Fruit fly (Drosophila melanogaster): Measurements from ENCODE around the gene RluA-2.

Gene RluA-2

DNA sequence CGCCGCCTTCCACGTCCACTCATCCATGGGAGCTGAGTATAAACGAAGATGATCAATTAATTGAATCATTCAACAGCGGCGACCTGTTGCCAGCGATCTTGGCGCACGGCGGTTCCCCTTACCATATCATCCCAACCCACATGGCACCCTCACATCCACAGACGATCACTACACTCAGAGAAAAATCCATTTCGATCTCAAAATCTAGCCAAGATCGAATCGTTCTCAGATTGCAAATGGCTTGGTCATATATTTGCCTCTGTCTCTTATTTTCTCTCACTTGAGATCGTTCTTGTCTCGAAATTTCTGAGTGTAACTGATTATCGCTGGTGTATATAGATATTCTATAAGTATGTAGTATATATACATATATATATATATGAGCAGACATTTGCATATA lies 8.5 kb upstream of the RluA-2 start (continued):
- peak; percentile 27 for TF ChIP-seq fd59A (GFP tag; optimal IDR thresholded peaks at IDR 0.05)
- TF ChIP-seq Eip93F (GFP tag; optimal IDR thresholded peaks at IDR 0.05) = no peak
- TF ChIP-seq cyc (GFP tag; optimal IDR thresholded peaks at IDR 0.05) = peak; percentile 38
- peak; percentile 60 for TF ChIP-seq CG3032 (tag; optimal IDR thresholded peaks at IDR 0.05)
- TF ChIP-seq fkh (GFP tag; optimal IDR thresholded peaks at IDR 0.05) = no peak
- TF ChIP-seq lz (GFP tag; optimal IDR thresholded peaks at IDR 0.05) = peak; percentile 7
- TF ChIP-seq Ets96B (tag; optimal IDR thresholded peaks at IDR 0.05) = peak; percentile 69
- TF ChIP-seq CG11902 (GFP tag; optimal IDR thresholded peaks at IDR 0.05) = peak; percentile 34
- TF ChIP-seq CG4318 (GFP tag; optimal IDR thresholded peaks at IDR 0.05) = peak; percentile 19
- TF ChIP-seq CG6854 (GFP tag; optimal IDR thresholded peaks at IDR 0.05) = no peak
- TF ChIP-seq achi (GFP tag; optimal IDR thresholded peaks at IDR 0.05) = peak; percentile 54
- TF ChIP-seq Gug (GFP tag; IDR thresholded peaks at IDR 0.05) = no peak
- TF ChIP-seq CG15336 (GFP tag; IDR thresholded peaks at IDR 0.05) = no peak; the same call in 1 of the 2 replicates
- TF ChIP-seq Sox14 (GFP tag; optimal IDR thresholded peaks at IDR 0.05) = peak; percentile 30
- peak in 1 of 2 experiments; percentile 30 for TF ChIP-seq salr (GFP tag; optimal IDR thresholded peaks at IDR 0.05)
- peak; percentile 17 for TF ChIP-seq topi (GFP tag; optimal IDR thresholded peaks at IDR 0.05)
- no peak for TF ChIP-seq ss (GFP tag; optimal IDR thresholded peaks at IDR 0.05)
- peak; percentile 52 for TF ChIP-seq acj6 (GFP tag; optimal IDR thresholded peaks at IDR 0.05)
- TF ChIP-seq CG6276 (GFP tag; optimal IDR thresholded peaks at IDR 0.05) = peak; percentile 10
- peak; percentile 24 for TF ChIP-seq esn (GFP tag; optimal IDR thresholded peaks at IDR 0.05)
- peak; percentile 5 for TF ChIP-seq Eip75B (GFP tag; optimal IDR thresholded peaks at IDR 0.05)

DNA sequence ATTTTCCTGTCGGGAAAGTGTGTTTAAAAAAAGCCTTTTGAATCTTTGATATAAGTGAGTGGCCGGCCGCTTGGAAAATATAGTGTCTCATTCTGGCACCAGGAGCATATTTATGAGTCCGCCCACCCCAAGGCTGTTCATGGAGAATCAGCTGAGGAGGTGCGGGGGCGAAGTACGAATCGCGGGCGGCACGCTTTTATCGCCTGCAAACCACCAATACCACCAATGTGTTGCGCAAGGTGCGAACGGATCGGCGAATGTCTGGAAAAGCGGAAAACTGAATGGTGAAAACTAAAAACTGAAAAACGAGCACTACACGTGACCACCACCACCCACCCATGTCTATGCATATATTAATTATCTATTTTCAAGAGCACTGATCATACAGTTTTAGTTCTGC lies 7.9 kb upstream of the RluA-2 start:
- TF ChIP-seq Eip93F (GFP tag; optimal IDR thresholded peaks at IDR 0.05) (no peak), Hr38 (GFP tag; optimal IDR thresholded peaks at IDR 0.05) (no peak), pdm3 (GFP tag; optimal IDR thresholded peaks at IDR 0.05) (no peak), Ets96B (tag; optimal IDR thresholded peaks at IDR 0.05) (no peak)

DNA sequence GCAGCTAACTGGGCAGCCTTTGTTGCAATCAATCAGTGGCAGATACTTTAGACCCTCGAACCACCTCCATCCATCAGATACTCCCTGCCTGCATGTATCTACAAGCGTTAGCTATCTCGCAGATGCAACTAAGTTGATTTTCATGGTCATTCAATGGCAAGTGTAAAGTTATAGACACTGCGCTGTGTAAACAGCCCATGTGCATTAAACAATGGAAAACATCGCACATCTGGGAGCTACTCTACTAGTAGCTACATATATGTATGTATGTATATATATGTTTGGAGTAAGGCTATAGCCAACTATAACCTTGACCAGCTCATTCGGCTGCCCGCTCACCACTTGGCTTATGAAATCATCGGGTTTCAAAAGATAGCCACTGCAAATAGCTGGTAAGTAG lies 6.7 kb upstream of the RluA-2 start:
- TF ChIP-seq achi (GFP tag; optimal IDR thresholded peaks at IDR 0.05) (no peak), dsx (GFP tag; optimal IDR thresholded peaks at IDR 0.05; ENCODE audit: poor library complexity, severe bottlenecking) (peak; percentile 36), eg (GFP tag; IDR thresholded peaks at IDR 0.05) (no peak), CG11762 (GFP tag; optimal IDR thresholded peaks at IDR 0.05; ENCODE audit: insufficient read depth) (no peak), CG8119 (GFP tag; IDR thresholded peaks at IDR 0.05) (no peak), Ets21C (GFP tag; optimal IDR thresholded peaks at IDR 0.05) (no peak), fd59A (GFP tag; optimal IDR thresholded peaks at IDR 0.05) (no peak), Gug (GFP tag; IDR thresholded peaks at IDR 0.05) (no peak), fd85E (GFP tag; optimal IDR thresholded peaks at IDR 0.05) (no peak), Eip78C (GFP tag) (peak; percentile 16), Sox15 (GFP tag; optimal IDR thresholded peaks at IDR 0.05) (no peak), Smox (GFP tag; optimal IDR thresholded peaks at IDR 0.05) (no peak), CG6276 (GFP tag; optimal IDR thresholded peaks at IDR 0.05) (no peak), CG8632 (GFP tag; optimal IDR thresholded peaks at IDR 0.05) (no peak), CG3919 (GFP tag; optimal IDR thresholded peaks at IDR 0.05) (no peak)

DNA sequence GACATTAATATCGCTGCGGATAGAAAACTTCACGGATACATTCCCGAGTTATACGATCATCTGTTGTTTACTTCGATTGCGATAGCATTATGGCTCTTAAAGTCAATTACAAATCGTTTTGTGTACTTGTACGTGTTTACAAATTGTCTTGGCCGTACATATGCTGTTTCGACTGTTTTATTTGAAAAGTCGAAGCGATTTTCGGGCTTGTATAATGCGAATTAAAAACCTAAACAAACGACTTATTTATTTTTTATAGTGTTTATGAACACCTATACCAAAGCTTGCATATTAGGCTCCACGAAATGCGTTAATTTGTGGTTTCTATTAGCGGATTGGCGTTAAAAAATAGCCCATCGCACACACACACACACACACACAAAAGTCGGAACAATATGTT lies 4.6 kb upstream of the RluA-2 start:
- TF ChIP-seq Gug (GFP tag; IDR thresholded peaks at IDR 0.05) (no peak), fkh (GFP tag; optimal IDR thresholded peaks at IDR 0.05) (peak; percentile 69)

DNA sequence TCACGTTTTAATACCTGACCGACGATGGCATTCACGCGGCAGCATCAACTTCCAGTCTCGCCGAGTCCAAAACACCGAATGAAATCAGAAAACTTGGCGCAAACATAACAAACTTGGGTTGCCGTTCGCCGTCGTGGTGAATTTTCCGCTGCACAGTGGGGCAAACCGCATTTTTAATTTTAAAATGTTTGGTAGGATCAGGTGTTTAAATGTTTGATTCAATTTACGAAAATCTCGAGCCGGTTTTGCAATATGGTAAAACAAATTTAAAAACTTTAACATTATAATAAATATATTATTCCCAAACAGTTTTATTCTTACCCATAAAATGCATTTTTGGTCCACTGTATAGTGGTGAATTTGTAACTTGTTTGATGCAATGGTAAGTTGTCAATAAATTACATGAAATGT lies 2.6 kb upstream of the RluA-2 start, which contains the start of gene RluA-1:
RluA-1 (minus strand) TSS at position 82 of the 411 bp plus-strand sequence.
- TF ChIP-seq CG34406 (GFP tag; optimal IDR thresholded peaks at IDR 0.05) = peak; percentile 96
- peak; percentile 93 to 96 for TF ChIP-seq ss (GFP tag; optimal IDR thresholded peaks at IDR 0.05)
- peak; percentile 97 for TF ChIP-seq CG4318 (GFP tag; optimal IDR thresholded peaks at IDR 0.05)
- peak; percentile 93 for TF ChIP-seq Smox (GFP tag; optimal IDR thresholded peaks at IDR 0.05)
- TF ChIP-seq Ets21C (GFP tag; optimal IDR thresholded peaks at IDR 0.05) = peak; percentile 83
- TF ChIP-seq CG11294 (GFP tag; IDR thresholded peaks at IDR 0.05) = peak; percentile 98
- TF ChIP-seq CG15336 (GFP tag; IDR thresholded peaks at IDR 0.05) = peak; percentile 99
- peak; percentile 96 for TF ChIP-seq CG1621 (tag; optimal IDR thresholded peaks at IDR 0.05)
- TF ChIP-seq Sox14 (GFP tag; optimal IDR thresholded peaks at IDR 0.05) = peak; percentile 94
- TF ChIP-seq CG8319 (GFP tag; optimal IDR thresholded peaks at IDR 0.05) = peak; percentile 95
- peak; percentile 98 for TF ChIP-seq CG10631 (GFP tag; optimal IDR thresholded peaks at IDR 0.05)
- peak; percentile 99 for TF ChIP-seq eg (GFP tag; IDR thresholded peaks at IDR 0.05)
- TF ChIP-seq CG6163 (GFP tag; IDR thresholded peaks at IDR 0.05) = peak; percentile 95
- peak; percentile 94 for TF ChIP-seq CG7368 (GFP tag; optimal IDR thresholded peaks at IDR 0.05)
- peak; percentile 33 for TF ChIP-seq Hr38 (GFP tag; optimal IDR thresholded peaks at IDR 0.05)
- TF ChIP-seq Eip93F (GFP tag; optimal IDR thresholded peaks at IDR 0.05) = peak; percentile 85
- TF ChIP-seq CG32006 (GFP tag; optimal IDR thresholded peaks at IDR 0.05) = peak; percentile 99
- TF ChIP-seq svp (GFP tag) = peak; percentile 96
- peak; percentile 97 for TF ChIP-seq dac (GFP tag; optimal IDR thresholded peaks at IDR 0.05)
- peak; percentile 96 for TF ChIP-seq fd59A (GFP tag; optimal IDR thresholded peaks at IDR 0.05)

All from whole organism, prepupa.